Worm (Caenorhabditis elegans): ENCODE data around the gene F53C3.1.

ce11 chrII:3931230-3931629, 19.4 kb downstream of the F53C3.1 start:
- no peak for TF ChIP-seq ztf-11 (tag; optimal IDR thresholded peaks at IDR 0.05)
- TF ChIP-seq unc-120 (tag; optimal IDR thresholded peaks at IDR 0.05; ENCODE audit: poor library complexity, severe bottlenecking) = no peak
- no peak for TF ChIP-seq M03D4.4 (tag; optimal IDR thresholded peaks at IDR 0.05)
- TF ChIP-seq lin-13 (tag; optimal IDR thresholded peaks at IDR 0.05) = no peak
- TF ChIP-seq snpc-4 (tag; optimal IDR thresholded peaks at IDR 0.05) = no peak
- TF ChIP-seq nhr-76 (tag; optimal IDR thresholded peaks at IDR 0.05) = no peak
- no peak for TF ChIP-seq blmp-1 (tag; optimal IDR thresholded peaks at IDR 0.05)
- no peak for TF ChIP-seq lsy-2 (tag; optimal IDR thresholded peaks at IDR 0.05)
- TF ChIP-seq nhr-12 (tag; optimal IDR thresholded peaks at IDR 0.05) = no peak
- no peak for TF ChIP-seq pha-4 (tag; optimal IDR thresholded peaks at IDR 0.05)
- TF ChIP-seq cnd-1 (tag; optimal IDR thresholded peaks at IDR 0.05) = no peak
- TF ChIP-seq mep-1 (tag; optimal IDR thresholded peaks at IDR 0.05) = no peak
- TF ChIP-seq nhr-28 (tag; optimal IDR thresholded peaks at IDR 0.05) = no peak
- no peak for TF ChIP-seq unc-62 (GFP tag; optimal IDR thresholded peaks at IDR 0.05)
